Fruit fly (Drosophila melanogaster) whole organism, embryonic: ENCODE data around the gene eEF1alpha2.

ENCODE experiments used
- Atf-2 ChIP-seq: fragments of 200-800 bp; sonication (Bioruptor generic); optimal IDR thresholded peaks from 2 replicates; lab custom pipeline; 2016; ENCODE audit warnings: missing biosample characterization, missing genetic modification characterization
- CG10565 ChIP-seq: fragments of 200-800 bp; sonication (Bioruptor generic); optimal IDR thresholded peaks from 3 replicates; lab custom pipeline; 2016; ENCODE audit warnings: missing biosample characterization, mild to moderate bottlenecking, missing genetic modification characterization
- CG12659 ChIP-seq: fragments of 200-800 bp; sonication (Bioruptor generic); optimal IDR thresholded peaks from 3 replicates; lab custom pipeline; 2017; ENCODE audit warnings: mild to moderate bottlenecking, missing biosample characterization, missing genetic modification reagents, missing genetic modification characterization
- CG14014 ChIP-seq: fragments of 200-800 bp; sonication (Bioruptor generic); IDR thresholded peaks from 2 replicates; pipeline ENCODE4 v1.3.6; 2022; ENCODE audit warnings: missing biosample characterization, missing genetic modification characterization
- CG16863 ChIP-seq: fragments of 200-800 bp; sonication (Bioruptor generic); optimal IDR thresholded peaks from 3 replicates; lab custom pipeline; 2016; ENCODE audit warnings: missing biosample characterization, missing genetic modification characterization
- CG17385 ChIP-seq: fragments of 200-800 bp; sonication (Bioruptor generic); optimal IDR thresholded peaks from 3 replicates; lab custom pipeline; 2018; ENCODE audit warnings: missing biosample characterization, mild to moderate bottlenecking, missing genetic modification characterization
- CG2129 ChIP-seq: fragments of 200-800 bp; sonication (Bioruptor generic); IDR thresholded peaks from 2 replicates; pipeline ENCODE4 v1.3.6; 2022; ENCODE audit warnings: missing biosample characterization, missing genetic modification characterization; ENCODE audit not compliant: partially characterized antibody
- CG3163 ChIP-seq: fragments of 200-800 bp; sonication (Bioruptor generic); optimal IDR thresholded peaks from 3 replicates; lab custom pipeline; 2016; ENCODE audit warnings: missing biosample characterization, missing genetic modification characterization
- CG32767 ChIP-seq: fragments of 200-800 bp; sonication (Bioruptor generic); IDR thresholded peaks from 2 replicates; pipeline ENCODE4 v1.3.6; 2022; ENCODE audit warnings: missing biosample characterization, missing genetic modification characterization
- CG3407 ChIP-seq: fragments of 200-800 bp; sonication (Bioruptor generic); optimal IDR thresholded peaks from 2 replicates; lab custom pipeline; 2018; ENCODE audit warnings: missing biosample characterization, mild to moderate bottlenecking, missing genetic modification characterization
- CG4360 ChIP-seq: fragments of 200-800 bp; sonication (Bioruptor generic); IDR thresholded peaks from 2 replicates; pipeline ENCODE4 v1.3.6; 2022; ENCODE audit warnings: missing biosample characterization, missing genetic modification characterization
- CG5180 ChIP-seq: fragments of 200-800 bp; sonication (Bioruptor generic); optimal IDR thresholded peaks from 3 replicates; lab custom pipeline; 2017; ENCODE audit warnings: missing biosample characterization, missing genetic modification characterization, mild to moderate bottlenecking, moderate library complexity, missing genetic modification reagents
- CG7357 ChIP-seq: fragments of 200-800 bp; sonication (Bioruptor generic); IDR thresholded peaks from 3 replicates; pipeline ENCODE4 v1.3.6; 2022; ENCODE audit warnings: missing biosample characterization, missing genetic modification characterization
- CG7963 ChIP-seq: fragments of 200-800 bp; sonication (Bioruptor generic); IDR thresholded peaks from 3 replicates; pipeline ENCODE4 v1.3.6; 2022; ENCODE audit warnings: missing biosample characterization, missing genetic modification characterization; ENCODE audit not compliant: partially characterized antibody
- CG7987 ChIP-seq: fragments of 200-800 bp; sonication (Bioruptor generic); optimal IDR thresholded peaks from 2 replicates; lab custom pipeline; 2018; ENCODE audit warnings: missing biosample characterization, mild to moderate bottlenecking, missing genetic modification characterization, moderate library complexity
- CG8089 ChIP-seq: fragments of 200-800 bp; sonication (Bioruptor generic); optimal IDR thresholded peaks from 3 replicates; lab custom pipeline; 2016; ENCODE audit warnings: missing biosample characterization, missing genetic modification characterization
- CG9727 ChIP-seq: fragments of 200-800 bp; sonication (Bioruptor generic); optimal IDR thresholded peaks from 3 replicates; lab custom pipeline; 2017; ENCODE audit warnings: missing biosample characterization, mild to moderate bottlenecking, missing genetic modification characterization
- Drgx ChIP-seq: fragments of 200-800 bp; sonication (Bioruptor generic); IDR thresholded peaks from 2 replicates; pipeline ENCODE4 v1.3.6; 2022; ENCODE audit warnings: missing biosample characterization, missing genetic modification characterization
- H2.0 ChIP-seq: fragments of 200-800 bp; sonication (Bioruptor generic); IDR thresholded peaks from 2 replicates; pipeline ENCODE4 v1.3.6; 2022; ENCODE audit warnings: missing biosample characterization, missing genetic modification characterization
- Hand ChIP-seq: fragments of 200-800 bp; sonication (Bioruptor generic); optimal IDR thresholded peaks from 2 replicates; lab custom pipeline; 2017; ENCODE audit warnings: mild to moderate bottlenecking, missing biosample characterization, missing genetic modification reagents, missing genetic modification characterization
- Mad ChIP-seq: fragments of 200-800 bp; sonication (Bioruptor generic); optimal IDR thresholded peaks from 2 replicates; lab custom pipeline; 2016; ENCODE audit warnings: missing biosample characterization, missing genetic modification characterization
- Mrtf ChIP-seq: fragments of 200-800 bp; sonication (Bioruptor generic); IDR thresholded peaks from 3 replicates; pipeline ENCODE4 v1.3.6; 2022; ENCODE audit warnings: missing biosample characterization, missing genetic modification characterization
- Rfx ChIP-seq: fragments of 200-800 bp; sonication (Bioruptor generic); IDR thresholded peaks from 2 replicates; pipeline ENCODE4 v1.3.6; 2022; ENCODE audit warnings: missing biosample characterization, missing genetic modification characterization
- Scr ChIP-seq: fragments of 200-800 bp; sonication (Bioruptor generic); IDR thresholded peaks from 2 replicates; pipeline ENCODE4 v1.3.6; 2022; ENCODE audit warnings: missing biosample characterization, missing genetic modification characterization; ENCODE audit not compliant: partially characterized antibody
- Side ChIP-seq: fragments of 200-800 bp; sonication (Bioruptor generic); optimal IDR thresholded peaks from 2 replicates; lab custom pipeline; 2016; ENCODE audit warnings: missing biosample characterization, missing genetic modification characterization
- Sin3A ChIP-seq: fragments of >200 bp; optimal IDR thresholded peaks from 2 replicates; lab custom pipeline; 2018
- Six4 ChIP-seq: fragments of 200-800 bp; sonication (Bioruptor generic); optimal IDR thresholded peaks from 2 replicates; lab custom pipeline; 2016; ENCODE audit warnings: missing biosample characterization, missing genetic modification characterization
- Spps ChIP-seq: fragments of 200-800 bp; sonication (Bioruptor generic); optimal IDR thresholded peaks from 2 replicates; lab custom pipeline; 2018; ENCODE audit warnings: missing biosample characterization, mild to moderate bottlenecking, missing genetic modification characterization
- al ChIP-seq: fragments of 200-800 bp; sonication (Bioruptor generic); IDR thresholded peaks from 2 replicates; pipeline ENCODE4 v1.3.6; 2022; ENCODE audit warnings: missing biosample characterization, missing genetic modification characterization
- ash1 ChIP-seq: fragments of 200-800 bp; sonication (Bioruptor generic); optimal IDR thresholded peaks from 2 replicates; lab custom pipeline; 2018; ENCODE audit warnings: missing biosample characterization, mild to moderate bottlenecking, missing genetic modification characterization
- chm ChIP-seq: fragments of 200-800 bp; sonication (Bioruptor generic); IDR thresholded peaks from 2 replicates; pipeline ENCODE4 v1.3.6; 2022; ENCODE audit warnings: missing biosample characterization, missing genetic modification characterization
- crc ChIP-seq: fragments of 200-800 bp; sonication (Bioruptor generic); optimal IDR thresholded peaks from 2 replicates; lab custom pipeline; 2016; ENCODE audit warnings: missing biosample characterization, missing genetic modification characterization
- dpn ChIP-seq, 2 experiments: fragments of 200-800 bp; sonication (Bioruptor generic); optimal IDR thresholded peaks; 3 replicates each; lab custom pipeline; 2016; ENCODE audit warnings: missing biosample characterization in 2 of 2, missing genetic modification characterization in 2 of 2
- emc ChIP-seq: fragments of 200-800 bp; sonication (Bioruptor generic); optimal IDR thresholded peaks from 2 replicates; lab custom pipeline; 2016; ENCODE audit warnings: missing biosample characterization, missing genetic modification characterization
- ems ChIP-seq: fragments of 200-800 bp; sonication (Bioruptor generic); optimal IDR thresholded peaks from 3 replicates; lab custom pipeline; 2016; ENCODE audit warnings: missing biosample characterization, missing genetic modification characterization
- gsb ChIP-seq: fragments of 200-800 bp; sonication (Bioruptor generic); IDR thresholded peaks from 2 replicates; pipeline ENCODE4 v1.3.6; 2022; ENCODE audit warnings: missing biosample characterization, missing genetic modification characterization
- hkb ChIP-seq, 2 experiments: fragments of 200-800 bp in 1 of 2; fragments of >200 bp in 1 of 2; sonication (Bioruptor generic) in 1 of 2; IDR thresholded peaks in 1 of 2; optimal IDR thresholded peaks in 1 of 2; 2 replicates each; pipeline versions ENCODE4 v1.3.6 to Lab custom; 2017 to 2022; ENCODE audit warnings: missing biosample characterization in 1 of 2, missing genetic modification characterization in 1 of 2
- inv ChIP-seq: fragments of 200-800 bp; sonication (Bioruptor generic); IDR thresholded peaks from 2 replicates; pipeline ENCODE4 v1.3.6; 2022; ENCODE audit warnings: missing biosample characterization, missing genetic modification characterization; ENCODE audit not compliant: partially characterized antibody
- ken ChIP-seq: fragments of 200-800 bp; sonication (Bioruptor generic); IDR thresholded peaks from 3 replicates; pipeline ENCODE4 v1.3.6; 2022; ENCODE audit warnings: missing biosample characterization, missing genetic modification characterization
- lab ChIP-seq: fragments of 200-800 bp; sonication (Bioruptor generic); optimal IDR thresholded peaks from 3 replicates; lab custom pipeline; 2017; ENCODE audit warnings: missing biosample characterization, missing genetic modification characterization, mild to moderate bottlenecking, moderate library complexity, missing genetic modification reagents
- luna ChIP-seq: fragments of 200-800 bp; sonication (Bioruptor generic); optimal IDR thresholded peaks from 2 replicates; lab custom pipeline; 2016; ENCODE audit warnings: missing biosample characterization, missing genetic modification characterization
- mld ChIP-seq: fragments of 200-800 bp; sonication (Bioruptor generic); IDR thresholded peaks from 3 replicates; pipeline ENCODE4 v1.3.6; 2022; ENCODE audit warnings: missing biosample characterization, missing genetic modification characterization; ENCODE audit not compliant: partially characterized antibody
- nerfin-1 ChIP-seq: fragments of 200-800 bp; sonication (Bioruptor generic); optimal IDR thresholded peaks from 3 replicates; lab custom pipeline; 2019; ENCODE audit warnings: missing biosample characterization, mild to moderate bottlenecking, missing genetic modification characterization, moderate library complexity
- otp ChIP-seq: fragments of 200-800 bp; sonication (Bioruptor generic); IDR thresholded peaks from 3 replicates; pipeline ENCODE4, ENCODE4 v1.3.6; 2022; ENCODE audit warnings: missing biosample characterization, missing genetic modification characterization
- pho ChIP-seq: fragments of 200-800 bp; sonication (Bioruptor generic); optimal IDR thresholded peaks from 2 replicates; lab custom pipeline; 2016; ENCODE audit warnings: missing biosample characterization, missing genetic modification characterization
- pum ChIP-seq: fragments of 200-800 bp; sonication (Bioruptor generic); optimal IDR thresholded peaks from 2 replicates; lab custom pipeline; 2016; ENCODE audit warnings: missing biosample characterization, missing genetic modification characterization
- run ChIP-seq: fragments of 200-800 bp; sonication (Bioruptor generic); optimal IDR thresholded peaks from 3 replicates; lab custom pipeline; 2018; ENCODE audit warnings: missing biosample characterization, mild to moderate bottlenecking, missing genetic modification characterization
- sd ChIP-seq: fragments of 200-800 bp; sonication (Bioruptor generic); optimal IDR thresholded peaks from 3 replicates; lab custom pipeline; 2018; ENCODE audit warnings: missing biosample characterization, mild to moderate bottlenecking, missing genetic modification characterization, moderate library complexity
- seq ChIP-seq: fragments of 200-800 bp; sonication (Bioruptor generic); IDR thresholded peaks from 2 replicates; pipeline ENCODE4 v1.3.6; 2022; ENCODE audit warnings: missing biosample characterization, missing genetic modification characterization
- so ChIP-seq: fragments of 200-800 bp; sonication (Bioruptor generic); IDR thresholded peaks from 3 replicates; pipeline ENCODE4 v1.3.6; 2022; ENCODE audit warnings: missing biosample characterization, missing genetic modification characterization
- vnd ChIP-seq: fragments of 200-800 bp; sonication (Bioruptor generic); IDR thresholded peaks from 3 replicates; pipeline ENCODE4 v1.3.6; 2022; ENCODE audit warnings: missing biosample characterization, missing genetic modification characterization; ENCODE audit not compliant: partially characterized antibody
- wdn ChIP-seq: fragments of 200-800 bp; sonication (Bioruptor generic); IDR thresholded peaks from 2 replicates; pipeline ENCODE4 v1.3.6; 2022; ENCODE audit warnings: missing biosample characterization, missing genetic modification characterization

eEF1alpha2 gene

dm6 chr3R:31743279-31743678 lies 5.0 kb downstream of the eEF1alpha2 start, which contains the start of gene Tbca (continued):
- no peak for TF ChIP-seq nerfin-1 (tag; lab: Kevin White, UChicago)
- no peak for TF ChIP-seq so (GFP tag; lab: Robert Waterston, UW)
- no peak for TF ChIP-seq seq (GFP tag; lab: Robert Waterston, UW)
- no peak for TF ChIP-seq CG32767
- no peak for TF ChIP-seq dpn (GFP tag; optimal IDR thresholded peaks at IDR 0.05; lab: Kevin White, UChicago)
- no peak for TF ChIP-seq Spps (tag; lab: Kevin White, UChicago)
- no peak for TF ChIP-seq CG17385
- TF ChIP-seq pho (GFP tag; lab: Kevin White, UChicago) = no peak
- TF ChIP-seq CG10565 (GFP tag; lab: Kevin White, UChicago) = no peak
- TF ChIP-seq CG2129 (GFP tag; lab: Robert Waterston, UW) = no peak
- TF ChIP-seq Mad (GFP tag; lab: Kevin White, UChicago) = no peak
- no peak for TF ChIP-seq CG7987 (GFP tag; lab: Kevin White, UChicago)
- no peak for TF ChIP-seq inv (GFP tag; lab: Robert Waterston, UW)
- no peak for TF ChIP-seq emc
- no peak for TF ChIP-seq Six4
- no peak for TF ChIP-seq sd (tag; lab: Kevin White, UChicago)
- no peak for TF ChIP-seq wdn
- TF ChIP-seq CG7963 (GFP tag; lab: Robert Waterston, UW) = no peak
- no peak for TF ChIP-seq hkb (optimal IDR thresholded peaks at IDR 0.05; lab: Kevin White, UChicago)
- TF ChIP-seq hkb (GFP tag; IDR thresholded peaks at IDR 0.05; lab: Robert Waterston, UW) = no peak
- no peak for TF ChIP-seq gsb (GFP tag; lab: Robert Waterston, UW)
- no peak for TF ChIP-seq otp (GFP tag; lab: Robert Waterston, UW)
- TF ChIP-seq CG12659 (GFP tag; lab: Kevin White, UChicago) = no peak
- TF ChIP-seq CG8089 (GFP tag; lab: Kevin White, UChicago) = no peak
- TF ChIP-seq vnd (GFP tag; lab: Robert Waterston, UW) = no peak; the same call in 2 of the 3 replicates
- TF ChIP-seq Sin3A (lab: Kevin White, UChicago) = peak; percentile 8
- no peak for TF ChIP-seq ems (GFP tag; lab: Kevin White, UChicago)
- no peak for TF ChIP-seq crc (GFP tag; lab: Kevin White, UChicago)
- TF ChIP-seq run (tag; lab: Kevin White, UChicago) = no peak
- no peak for TF ChIP-seq CG3407 (GFP tag; lab: Kevin White, UChicago)
- TF ChIP-seq CG7357 = no peak
- no peak for TF ChIP-seq Side (GFP tag; lab: Kevin White, UChicago)
- no peak for TF ChIP-seq ash1
- no peak for TF ChIP-seq CG14014 (GFP tag; lab: Robert Waterston, UW)
- no peak for TF ChIP-seq Rfx (GFP tag; lab: Robert Waterston, UW)
- TF ChIP-seq CG9727 (GFP tag; lab: Kevin White, UChicago) = no peak
- no peak for TF ChIP-seq chm (GFP tag; lab: Robert Waterston, UW)
- TF ChIP-seq lab (GFP tag; lab: Kevin White, UChicago) = no peak
- no peak for TF ChIP-seq CG16863
- TF ChIP-seq H2.0 (GFP tag; lab: Robert Waterston, UW) = no peak
- peak; percentile 70 for TF ChIP-seq CG4360 (GFP tag; lab: Robert Waterston, UW)
- no peak for TF ChIP-seq Hand (GFP tag; lab: Kevin White, UChicago)
- no peak for TF ChIP-seq Atf-2 (GFP tag; lab: Kevin White, UChicago)
- TF ChIP-seq pum = no peak
- TF ChIP-seq Scr (GFP tag; lab: Robert Waterston, UW) = peak; percentile 58
- no peak for TF ChIP-seq al (GFP tag; lab: Robert Waterston, UW)
- no peak for TF ChIP-seq CG5180
- TF ChIP-seq Drgx = no peak
- TF ChIP-seq ken = no peak
- no peak for TF ChIP-seq CG3163 (GFP tag; lab: Kevin White, UChicago)
- TF ChIP-seq luna = no peak
- TF ChIP-seq Mrtf (GFP tag; lab: Robert Waterston, UW) = no peak
- TF ChIP-seq mld (GFP tag; lab: Robert Waterston, UW) = no peak
